Worm (Caenorhabditis elegans) whole organism, mixed stage, embryonic: ENCODE data around the gene F52C9.5.

Experiments
- ham-2 ChIP-seq: fragments of 200-800 bp; sonication (Bioruptor generic); optimal IDR thresholded peaks from 2 replicates; lab custom pipeline; 2018; ENCODE audit warnings: mild to moderate bottlenecking, missing genetic modification characterization, missing compliant biosample characterization
- mep-1 ChIP-seq: fragments of 150-350 bp; optimal IDR thresholded peaks from 2 replicates; lab custom pipeline; 2017; ENCODE audit warnings: missing biosample characterization, missing genetic modification reagents, missing genetic modification characterization, inconsistent platforms
- pha-4 ChIP-seq: fragments of 150-350 bp; optimal IDR thresholded peaks from 2 replicates; lab custom pipeline; 2018; ENCODE audit warnings: missing biosample characterization, missing genetic modification reagents, missing genetic modification characterization
- snpc-4 ChIP-seq: fragments of 150-350 bp; optimal IDR thresholded peaks from 2 replicates; lab custom pipeline; 2014; ENCODE audit warnings: missing biosample characterization, missing genetic modification characterization

ce11 chrIII:5321661-5322060 is 19.6 kb downstream of the F52C9.5 start, which contains the start of gene F52C9.3:
- TF ChIP-seq mep-1: no peak
- TF ChIP-seq snpc-4 (tag; lab: Kevin White, UChicago): no peak
- no peak for TF ChIP-seq pha-4 (tag; lab: Kevin White, UChicago)
- TF ChIP-seq ham-2 (GFP tag; lab: Kevin White, UChicago): no peak
